Fruit fly (Drosophila melanogaster) whole organism, pupa: ENCODE measurements around the gene Cul6.

Experiments
- CG13204 ChIP-seq: fragments of 200-800 bp; sonication (Bioruptor generic); optimal IDR thresholded peaks from 2 replicates; lab custom pipeline; 2018; ENCODE audit warnings: missing biosample characterization, mild to moderate bottlenecking, missing genetic modification characterization, moderate library complexity
- CG34367 ChIP-seq: fragments of 200-800 bp; sonication (Bioruptor generic); optimal IDR thresholded peaks from 2 replicates; lab custom pipeline; 2018; ENCODE audit warnings: missing biosample characterization, mild to moderate bottlenecking, missing genetic modification characterization
- CG8301 ChIP-seq: fragments of 200-800 bp; sonication (Bioruptor generic); optimal IDR thresholded peaks from 2 replicates; lab custom pipeline; 2018; ENCODE audit warnings: missing biosample characterization, mild to moderate bottlenecking, missing genetic modification characterization
- CG9948 ChIP-seq: fragments of 200-800 bp; sonication (Bioruptor generic); optimal IDR thresholded peaks from 2 replicates; lab custom pipeline; 2018; ENCODE audit warnings: missing biosample characterization, mild to moderate bottlenecking, missing genetic modification characterization, moderate library complexity
- EcR ChIP-seq: fragments of 200-800 bp; sonication (Bioruptor generic); optimal IDR thresholded peaks from 3 replicates; lab custom pipeline; 2019; ENCODE audit warnings: missing biosample characterization, missing genetic modification characterization, mild to moderate bottlenecking, moderate library complexity, missing genetic modification reagents
- Snoo ChIP-seq: fragments of 200-800 bp; sonication (Bioruptor generic); optimal IDR thresholded peaks from 3 replicates; lab custom pipeline; 2017; ENCODE audit warnings: missing biosample characterization, mild to moderate bottlenecking, missing genetic modification characterization, inconsistent platforms
- gl ChIP-seq: fragments of 200-800 bp; sonication (Bioruptor generic); optimal IDR thresholded peaks from 2 replicates; lab custom pipeline; 2018; ENCODE audit warnings: missing biosample characterization, mild to moderate bottlenecking, missing genetic modification characterization

dm6 chr3L:13033361-13033760, 21.9 kb upstream of the Cul6 start:
- TF ChIP-seq CG9948 (tag; lab: Kevin White, UChicago), result no peak
- TF ChIP-seq gl, result no peak
- TF ChIP-seq CG8301 (tag; lab: Kevin White, UChicago), result no peak
- no peak for TF ChIP-seq EcR (GFP tag; lab: Kevin White, UChicago)
- no peak for TF ChIP-seq CG34367
- no peak for TF ChIP-seq Snoo (tag; lab: Kevin White, UChicago)
- TF ChIP-seq CG13204 (GFP tag; lab: Kevin White, UChicago), result no peak
